Fruit fly (Drosophila melanogaster) whole organism, larva: ENCODE data around the gene Srg3.

Experiments used
- noc ChIP-seq: fragments of 200-800 bp; sonication (Bioruptor generic); optimal IDR thresholded peaks from 3 replicates; lab custom pipeline; 2019; ENCODE audit warnings: missing biosample characterization, mild to moderate bottlenecking, missing genetic modification characterization, moderate library complexity

The Srg3 gene

dm6 chr3L:9460775-9461491 is 17.9 kb downstream of the Srg3 start, which contains the start of the genes CG3434 and CG44838:
Gene CG3434 (minus strand): TSS chr3L:9460799.
Gene CG44838 (plus strand): TSS chr3L:9461050.
- TF ChIP-seq noc (tag; lab: Kevin White, UChicago): peak; percentile 67

- no peak for TF ChIP-seq noc (tag; lab: Kevin White, UChicago)
Measured at dm6 chr3L:9461670-9462246, 18.7 kb downstream of the Srg3 start.

- peak; percentile 85 for TF ChIP-seq noc (tag; lab: Kevin White, UChicago)
Measured at dm6 chr3L:9462247-9462769, 19.3 kb downstream of the Srg3 start.

dm6 chr3L:9462794-9463193 is 19.8 kb downstream of the Srg3 start:
- TF ChIP-seq noc (tag; lab: Kevin White, UChicago): no peak

- no peak for TF ChIP-seq noc (tag; lab: Kevin White, UChicago)
Measured at dm6 chr3L:9465652-9466244, 22.7 kb downstream of the Srg3 start.

DNA sequence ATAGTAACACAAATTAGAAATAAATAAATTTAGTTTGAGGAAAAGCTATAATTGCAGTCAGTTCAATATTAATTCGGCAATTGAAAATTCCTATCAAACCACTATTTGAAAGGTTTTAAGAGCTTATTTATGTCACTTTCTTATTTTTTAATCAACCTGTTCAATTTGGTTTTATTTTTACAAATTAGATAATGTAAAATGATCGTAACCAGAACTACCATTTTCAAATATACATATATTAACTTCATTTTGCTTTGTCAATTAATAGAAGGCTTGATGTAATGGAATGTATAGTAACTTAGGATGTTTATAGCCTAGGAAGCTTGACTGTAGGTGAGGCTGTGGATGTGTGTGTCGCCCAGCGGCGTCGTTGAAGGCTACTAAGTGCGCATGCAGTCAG is 23.6 kb downstream of the Srg3 start:
- TF ChIP-seq noc (tag; lab: Kevin White, UChicago): peak; percentile 1

DNA sequence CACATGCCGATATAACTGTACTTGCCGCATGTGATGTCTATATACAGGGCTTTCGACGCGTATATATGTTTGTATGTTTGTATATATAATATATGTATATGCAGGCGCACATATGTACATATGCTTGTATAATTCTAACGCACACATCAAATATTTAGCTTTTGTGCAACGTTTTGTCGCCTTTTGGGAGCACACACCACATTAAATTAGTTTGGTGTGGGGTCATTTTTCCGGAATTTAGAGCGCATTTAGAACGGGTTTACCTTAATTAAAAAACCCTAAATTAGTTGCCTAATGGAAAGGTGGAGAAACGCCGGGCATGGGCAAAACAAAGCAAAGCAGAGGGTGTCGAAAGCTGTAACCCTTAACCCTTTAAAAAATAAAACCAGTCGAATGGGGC is 24.2 kb downstream of the Srg3 start:
- no peak for TF ChIP-seq noc (tag; lab: Kevin White, UChicago)

dm6 chr3L:9467763-9468206 is 24.8 kb downstream of the Srg3 start:
- no peak for TF ChIP-seq noc (tag; lab: Kevin White, UChicago)

- peak; percentile 22 for TF ChIP-seq noc (tag; lab: Kevin White, UChicago)
Measured at dm6 chr3L:9468261-9468890, 25.3 kb downstream of the Srg3 start.

DNA sequence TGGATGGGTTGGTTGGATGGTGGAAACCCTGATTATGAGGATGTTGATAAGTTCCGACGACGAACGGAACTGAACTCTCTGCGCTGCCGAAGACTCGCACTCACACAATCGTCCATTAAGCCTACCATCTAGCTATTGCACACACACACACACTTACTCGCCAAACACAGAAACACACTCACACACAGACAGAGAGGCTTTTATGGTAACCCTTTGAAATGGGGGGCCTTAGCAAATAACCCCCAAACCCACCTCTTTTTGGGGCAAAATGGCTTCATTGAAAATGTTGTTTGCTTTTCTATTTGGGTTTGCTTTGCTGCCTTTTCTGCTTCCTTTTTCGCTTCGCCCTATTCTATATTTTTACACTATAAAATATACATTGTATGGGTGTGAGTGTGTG is 26.0 kb downstream of the Srg3 start:
- TF ChIP-seq noc (tag; lab: Kevin White, UChicago): no peak

- no peak for TF ChIP-seq noc (tag; lab: Kevin White, UChicago)
Measured at dm6 chr3L:9471151-9471903, 28.3 kb downstream of the Srg3 start.

- no peak for TF ChIP-seq noc (tag; lab: Kevin White, UChicago)
Measured at dm6 chr3L:9476829-9477228, 33.8 kb downstream of the Srg3 start, which contains the start of the genes Uch-L5 and Jarid2. Gene Uch-L5 (minus strand): TSS chr3L:9476965. Gene Jarid2 (plus strand): TSS chr3L:9477038.

dm6 chr3L:9487586-9487985 is 44.6 kb downstream of the Srg3 start, which contains the start of gene pall:
Gene pall (minus strand): TSS chr3L:9487790.
- no peak for TF ChIP-seq noc (tag; lab: Kevin White, UChicago)

DNA sequence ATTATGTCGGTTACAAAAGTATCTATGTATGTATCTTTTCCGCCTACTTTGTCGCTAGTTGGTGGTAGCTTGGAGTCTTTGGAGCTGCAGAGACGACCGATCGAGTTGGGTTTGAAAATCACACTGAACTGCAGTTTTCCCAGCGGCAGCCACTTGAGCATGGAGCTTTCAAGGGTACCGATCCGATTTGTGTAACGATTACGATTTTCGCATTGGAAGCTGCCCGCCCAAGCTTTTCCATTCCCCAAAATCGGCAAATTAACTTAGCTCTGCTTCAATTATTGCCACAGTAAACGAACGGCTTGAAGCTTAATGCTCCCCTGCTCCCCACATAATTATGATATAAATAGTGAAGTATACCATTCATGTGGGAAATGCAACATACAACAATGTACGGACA is 46.1 kb downstream of the Srg3 start, which contains the start of gene CG32036:
TSS of gene CG32036 (minus strand) at position 101 of the 400 bp plus-strand sequence.
- TF ChIP-seq noc (tag; lab: Kevin White, UChicago): no peak

DNA sequence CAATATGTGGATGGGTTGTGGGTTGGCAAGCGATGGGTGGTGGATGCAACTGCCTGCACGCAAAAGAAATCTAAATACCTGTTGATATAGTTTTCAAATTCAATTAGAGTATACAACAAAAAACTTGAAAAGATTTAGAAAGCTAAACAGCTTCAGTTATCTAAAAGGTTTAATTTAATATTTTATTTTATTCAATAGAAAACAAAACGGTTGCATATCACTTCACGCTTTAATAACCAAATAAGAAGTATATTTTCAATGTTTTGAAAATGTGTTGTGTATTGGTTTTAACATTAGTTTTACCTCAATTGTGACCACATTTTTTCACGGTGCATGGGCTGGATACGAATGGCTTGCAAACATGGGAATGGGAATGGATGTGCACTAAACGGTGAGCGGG is 46.6 kb downstream of the Srg3 start:
- no peak for TF ChIP-seq noc (tag; lab: Kevin White, UChicago)
